Fruit fly (Drosophila melanogaster): ENCODE results near the gene bond.
A peak's percentile ranks its signal among the peaks of the same experiment; 100 is the strongest.

Gene bond

dm6 chr3R:22526353-22526907 is 24.1 kb upstream of the bond start (continued):
- peak; percentile 38 for TF ChIP-seq CG7839 (tag; optimal IDR thresholded peaks at IDR 0.05)
- peak; percentile 1 for TF ChIP-seq NfI (GFP tag; optimal IDR thresholded peaks at IDR 0.05)
- no peak for TF ChIP-seq ewg (GFP tag; optimal IDR thresholded peaks at IDR 0.05)
- TF ChIP-seq CG7357 (GFP tag; IDR thresholded peaks at IDR 0.05): no peak
- TF ChIP-seq Sry-δ (GFP tag; optimal IDR thresholded peaks at IDR 0.05): no peak
- TF ChIP-seq cas (GFP tag; IDR thresholded peaks at IDR 0.05): no peak
- TF ChIP-seq Nf-YB (GFP tag; optimal IDR thresholded peaks at IDR 0.05): no peak
- TF ChIP-seq CHES-1-like (GFP tag; optimal IDR thresholded peaks at IDR 0.05): no peak
- no peak for TF ChIP-seq croc (GFP tag; conservative IDR thresholded peaks at IDR 0.05)
- no peak for TF ChIP-seq hth (optimal IDR thresholded peaks at IDR 0.05)
- peak; percentile 3 for TF ChIP-seq wek (GFP tag; optimal IDR thresholded peaks at IDR 0.05)
- TF ChIP-seq Xrp1 (GFP tag; IDR thresholded peaks at IDR 0.05): 0 out of 2 replicates have a peak, but pooled peaks have one; percentile 7
- no peak for TF ChIP-seq danr (GFP tag; IDR thresholded peaks at IDR 0.05)
- TF ChIP-seq CG10462 (GFP tag; optimal IDR thresholded peaks at IDR 0.05): no peak
- 0 out of 3 replicates have a peak, but pooled peaks have one; percentile 45 for TF ChIP-seq CG2889 (GFP tag; IDR thresholded peaks at IDR 0.05)
- peak; percentile 6 for TF ChIP-seq CG18764 (GFP tag; optimal IDR thresholded peaks at IDR 0.05)
- TF ChIP-seq ash1 (GFP tag; optimal IDR thresholded peaks at IDR 0.05): no peak
- no peak for TF ChIP-seq CG3407 (GFP tag; optimal IDR thresholded peaks at IDR 0.05)
- TF ChIP-seq tup (GFP tag; optimal IDR thresholded peaks at IDR 0.05): no peak
- peak; percentile 3 for TF ChIP-seq Camta (GFP tag; optimal IDR thresholded peaks at IDR 0.05)
- TF ChIP-seq dimm (GFP tag; IDR thresholded peaks at IDR 0.05): no peak
- TF ChIP-seq inv (GFP tag; IDR thresholded peaks at IDR 0.05; ENCODE audit: partially characterized antibody): no peak
- no peak for TF ChIP-seq CG12299 (tag; optimal IDR thresholded peaks at IDR 0.05)
- TF ChIP-seq CG14050 (GFP tag; IDR thresholded peaks at IDR 0.05): no peak
- no peak for TF ChIP-seq her (GFP tag; optimal IDR thresholded peaks at IDR 0.05)
- no peak for TF ChIP-seq CG13296 (GFP tag; optimal IDR thresholded peaks at IDR 0.05)
- no peak for TF ChIP-seq Mad (GFP tag; optimal IDR thresholded peaks at IDR 0.05)
- TF ChIP-seq CG12219 (GFP tag; optimal IDR thresholded peaks at IDR 0.05): peak; percentile 26
- no peak for TF ChIP-seq chinmo (GFP tag; IDR thresholded peaks at IDR 0.05; ENCODE audit: partially characterized antibody)
- TF ChIP-seq CG7963 (GFP tag; IDR thresholded peaks at IDR 0.05; ENCODE audit: partially characterized antibody): no peak
- TF ChIP-seq CG15073 (GFP tag; optimal IDR thresholded peaks at IDR 0.05): no peak
- no peak for TF ChIP-seq CG8944 (GFP tag; optimal IDR thresholded peaks at IDR 0.05)
- 0 out of 3 replicates have a peak, but pooled peaks have one; percentile 47 for TF ChIP-seq otp (GFP tag; IDR thresholded peaks at IDR 0.05)
- TF ChIP-seq Hr39 (optimal IDR thresholded peaks at IDR 0.05): no peak
- TF ChIP-seq amos (GFP tag; IDR thresholded peaks at IDR 0.05; ENCODE audit: partially characterized antibody): no peak
- TF ChIP-seq ttk (GFP tag; IDR thresholded peaks at IDR 0.05): 0 out of 2 replicates have a peak, but pooled peaks have one; percentile 5
- peak; percentile 61 for TF ChIP-seq zf30C (GFP tag; optimal IDR thresholded peaks at IDR 0.05)
- peak; percentile 37 for TF ChIP-seq CG30403 (GFP tag; optimal IDR thresholded peaks at IDR 0.05)
- TF ChIP-seq CG8924 (tag; optimal IDR thresholded peaks at IDR 0.05): no peak
- no peak for TF ChIP-seq CG34376 (GFP tag; optimal IDR thresholded peaks at IDR 0.05)
- no peak for TF ChIP-seq CG31388 (GFP tag; optimal IDR thresholded peaks at IDR 0.05)
- TF ChIP-seq CG17568 (GFP tag; optimal IDR thresholded peaks at IDR 0.05): no peak
- no peak for TF ChIP-seq Fer2 (tag; optimal IDR thresholded peaks at IDR 0.05)
- TF ChIP-seq mam (GFP tag; optimal IDR thresholded peaks at IDR 0.05): peak; percentile 41
- TF ChIP-seq NFAT (GFP tag; IDR thresholded peaks at IDR 0.05): peak; percentile 9; the same call in 1 of the 2 replicates
- no peak for TF ChIP-seq trh (GFP tag; optimal IDR thresholded peaks at IDR 0.05)
- peak; percentile 18 for TF ChIP-seq CG5180 (GFP tag; optimal IDR thresholded peaks at IDR 0.05)
- no peak for TF ChIP-seq grau (tag; optimal IDR thresholded peaks at IDR 0.05)
- TF ChIP-seq Stat92E (GFP tag; optimal IDR thresholded peaks at IDR 0.05): no peak
- no peak for TF ChIP-seq Ravus (GFP tag; IDR thresholded peaks at IDR 0.05)
- no peak for TF ChIP-seq jing (GFP tag; optimal IDR thresholded peaks at IDR 0.05)

Data from whole organism, embryonic.